Worm (Caenorhabditis elegans) whole organism, L3 larva: ENCODE measurements around the gene T07C4.3.
A peak's percentile ranks its signal among the peaks of the same experiment; 100 is the strongest.

Experiments used
- R02D3.7 ChIP-seq: fragments of 150-350 bp; optimal IDR thresholded peaks from 2 replicates; lab custom pipeline; 2014; ENCODE audit warnings: missing biosample characterization, missing genetic modification characterization
- aly-2 ChIP-seq: fragments of 150-350 bp; optimal IDR thresholded peaks from 2 replicates; lab custom pipeline; 2014; ENCODE audit warnings: missing biosample characterization, missing genetic modification characterization
- ama-1 ChIP-seq: fragments of 150-350 bp; optimal IDR thresholded peaks from 2 replicates; lab custom pipeline; 2018
- ceh-28 ChIP-seq: fragments of 150-350 bp; optimal IDR thresholded peaks from 2 replicates; lab custom pipeline; 2014; ENCODE audit warnings: missing biosample characterization, missing genetic modification reagents, missing genetic modification characterization
- daf-12 ChIP-seq: fragments of 150-350 bp; optimal IDR thresholded peaks from 2 replicates; lab custom pipeline; 2014; ENCODE audit warnings: missing biosample characterization, missing genetic modification reagents, missing genetic modification characterization
- egl-27 ChIP-seq: sonication (generic microtip); optimal IDR thresholded peaks from 4 replicates; lab custom pipeline; 2017; ENCODE audit warnings: missing biosample characterization, missing genetic modification reagents, missing genetic modification characterization
- egl-5 ChIP-seq: fragments of 150-350 bp; optimal IDR thresholded peaks from 2 replicates; lab custom pipeline; 2017; ENCODE audit warnings: missing biosample characterization, missing genetic modification reagents, missing genetic modification characterization, inconsistent platforms
- elt-1 ChIP-seq: fragments of 150-350 bp; optimal IDR thresholded peaks from 2 replicates; lab custom pipeline; 2014; ENCODE audit warnings: missing biosample characterization, missing genetic modification characterization
- elt-2 ChIP-seq: sonication (generic microtip); optimal IDR thresholded peaks from 2 replicates; lab custom pipeline; 2016; ENCODE audit warnings: missing genetic modification reagents, mild to moderate bottlenecking, missing genetic modification characterization, missing compliant biosample characterization
- elt-3 ChIP-seq, 3 experiments: fragments of 150-350 bp in 1 of 3; sonication (generic microtip) in 2 of 3; optimal IDR thresholded peaks; 2 replicates in 2 of 3; 4 replicates in 1 of 3; lab custom pipeline; 2014 to 2017; ENCODE audit warnings: missing biosample characterization in 3 of 3, missing genetic modification characterization in 3 of 3
- fkh-10 ChIP-seq: sonication (generic microtip); optimal IDR thresholded peaks from 2 replicates; lab custom pipeline; 2017; ENCODE audit warnings: missing biosample characterization, missing genetic modification reagents, missing genetic modification characterization
- jun-1 ChIP-seq: fragments of 150-350 bp; optimal IDR thresholded peaks from 2 replicates; lab custom pipeline; 2014; ENCODE audit warnings: missing biosample characterization, missing genetic modification reagents, missing genetic modification characterization
- lin-15B ChIP-seq: fragments of 150-350 bp; optimal IDR thresholded peaks from 2 replicates; lab custom pipeline; 2014; ENCODE audit warnings: missing biosample characterization, missing genetic modification characterization
- mdl-1 ChIP-seq: fragments of 150-350 bp; optimal IDR thresholded peaks from 2 replicates; lab custom pipeline; 2014; ENCODE audit warnings: missing biosample characterization, missing genetic modification characterization
- nfya-1 ChIP-seq: sonication (generic microtip); optimal IDR thresholded peaks from 2 replicates; lab custom pipeline; 2017; ENCODE audit warnings: missing genetic modification characterization, mild to moderate bottlenecking, missing compliant biosample characterization, antibody characterized with exemption, moderate library complexity; ENCODE audit not compliant: insufficient read depth
- nhr-12 ChIP-seq: fragments of 150-350 bp; optimal IDR thresholded peaks from 2 replicates; lab custom pipeline; 2014; ENCODE audit warnings: missing biosample characterization, missing genetic modification characterization
- nhr-23 ChIP-seq: fragments of 150-350 bp; optimal IDR thresholded peaks from 2 replicates; lab custom pipeline; 2014; ENCODE audit warnings: missing biosample characterization, missing genetic modification reagents, missing genetic modification characterization
- nhr-237 ChIP-seq: fragments of 150-350 bp; optimal IDR thresholded peaks from 2 replicates; lab custom pipeline; 2014; ENCODE audit warnings: missing biosample characterization, missing genetic modification characterization
- nhr-25 ChIP-seq: sonication (generic microtip); optimal IDR thresholded peaks from 2 replicates; lab custom pipeline; 2017; ENCODE audit warnings: missing biosample characterization, missing genetic modification characterization
- nhr-28 ChIP-seq: fragments of 150-350 bp; optimal IDR thresholded peaks from 2 replicates; lab custom pipeline; 2014; ENCODE audit warnings: missing biosample characterization, missing genetic modification characterization
- nhr-43 ChIP-seq: sonication (generic microtip); optimal IDR thresholded peaks from 2 replicates; lab custom pipeline; 2016; ENCODE audit warnings: mild to moderate bottlenecking, missing genetic modification characterization, missing compliant biosample characterization; ENCODE audit not compliant: poor library complexity, severe bottlenecking
- nhr-67 ChIP-seq: fragments of 150-350 bp; optimal IDR thresholded peaks from 2 replicates; lab custom pipeline; 2014; ENCODE audit warnings: missing biosample characterization, missing genetic modification characterization
- nhr-76 ChIP-seq: fragments of 150-350 bp; sonication (generic microtip); optimal IDR thresholded peaks from 5 replicates; lab custom pipeline; 2014; ENCODE audit warnings: missing biosample characterization, missing genetic modification characterization
- nhr-77 ChIP-seq: fragments of 150-350 bp; optimal IDR thresholded peaks from 2 replicates; lab custom pipeline; 2014; ENCODE audit warnings: missing biosample characterization, missing genetic modification characterization
- pqm-1 ChIP-seq: fragments of 150-350 bp; optimal IDR thresholded peaks from 2 replicates; lab custom pipeline; 2017; ENCODE audit warnings: missing biosample characterization, missing genetic modification characterization, inconsistent platforms
- sea-2 ChIP-seq: fragments of 150-350 bp; sonication (generic microtip); optimal IDR thresholded peaks from 4 replicates; lab custom pipeline; 2014; ENCODE audit warnings: missing biosample characterization, missing genetic modification reagents, missing genetic modification characterization
- skn-1 ChIP-seq: fragments of 150-350 bp; optimal IDR thresholded peaks from 2 replicates; lab custom pipeline; 2014; ENCODE audit warnings: missing biosample characterization, missing genetic modification characterization
- snpc-4 ChIP-seq: fragments of 150-350 bp; optimal IDR thresholded peaks from 2 replicates; lab custom pipeline; 2014; ENCODE audit warnings: missing biosample characterization, missing genetic modification characterization
- tbx-2 ChIP-seq: sonication (generic microtip); optimal IDR thresholded peaks from 2 replicates; lab custom pipeline; 2016; ENCODE audit warnings: mild to moderate bottlenecking, missing genetic modification characterization, missing compliant biosample characterization
- unc-39 ChIP-seq: sonication (generic microtip); optimal IDR thresholded peaks from 4 replicates; lab custom pipeline; 2017; ENCODE audit warnings: missing biosample characterization, missing genetic modification characterization
- zag-1 ChIP-seq: fragments of 150-350 bp; optimal IDR thresholded peaks from 2 replicates; lab custom pipeline; 2014; ENCODE audit warnings: missing biosample characterization, missing genetic modification characterization
- ztf-4 ChIP-seq: fragments of 150-350 bp; optimal IDR thresholded peaks from 2 replicates; lab custom pipeline; 2014; ENCODE audit warnings: missing biosample characterization, missing genetic modification characterization

T07C4.3 gene

ce11 chrIII:10335086-10335485 lies 16.9 kb upstream of the T07C4.3 start, which contains the start of gene ced-9:
ced-9 (plus strand) TSS chrIII:10335172.
- TF ChIP-seq unc-39 (tag; lab: Kevin White, UChicago) (no peak), nhr-67 (tag; lab: Kevin White, UChicago) (no peak), daf-12 (tag; lab: Kevin White, UChicago) (no peak), nhr-12 (tag; lab: Kevin White, UChicago) (no peak), nhr-43 (no peak)
- TF ChIP-seq, all 47 proteins: peak for 0

DNA sequence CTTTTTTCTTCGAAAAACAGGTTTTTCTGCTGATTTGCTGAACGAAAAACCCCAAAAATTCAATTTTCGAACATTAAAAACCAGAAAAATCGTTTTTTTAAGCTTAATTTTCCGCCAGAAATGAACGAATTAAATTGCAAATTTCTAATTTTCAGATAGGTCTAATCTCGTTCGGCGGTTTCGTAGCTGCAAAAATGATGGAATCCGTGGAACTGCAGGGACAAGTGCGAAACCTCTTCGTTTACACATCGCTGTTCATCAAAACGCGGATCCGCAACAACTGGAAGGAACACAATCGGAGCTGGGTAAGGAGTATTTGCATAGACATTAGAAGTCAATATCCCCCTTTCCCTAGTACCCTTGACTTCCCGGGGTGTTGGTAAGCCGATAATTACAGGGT lies 15.8 kb upstream of the T07C4.3 start:
- TF ChIP-seq fkh-10 (GFP tag; lab: Kevin White, UChicago), result no peak
- no peak for TF ChIP-seq nfya-1
- TF ChIP-seq egl-5 (tag; lab: Kevin White, UChicago), result no peak
- no peak for TF ChIP-seq nhr-77 (tag; lab: Kevin White, UChicago)
- no peak for TF ChIP-seq elt-3 (tag; optimal IDR thresholded peaks at IDR 0.05; lab: Kevin White, UChicago)
- TF ChIP-seq nhr-237 (tag; lab: Kevin White, UChicago), result no peak
- no peak for TF ChIP-seq lin-15B (tag; lab: Kevin White, UChicago)
- no peak for TF ChIP-seq ztf-4 (tag; lab: Kevin White, UChicago)
- TF ChIP-seq pqm-1 (tag; lab: Kevin White, UChicago), result no peak
- TF ChIP-seq tbx-2 (tag; lab: Kevin White, UChicago), result no peak
- TF ChIP-seq nhr-76 (tag; lab: Kevin White, UChicago), result no peak
- no peak for TF ChIP-seq egl-27 (tag; lab: Kevin White, UChicago)
- no peak for TF ChIP-seq R02D3.7 (tag; lab: Kevin White, UChicago)
- TF ChIP-seq nhr-12 (tag; lab: Kevin White, UChicago), result no peak
- no peak for TF ChIP-seq nhr-28 (tag; lab: Kevin White, UChicago)
- no peak for TF ChIP-seq unc-39 (tag; lab: Kevin White, UChicago)
- TF ChIP-seq snpc-4, result no peak

- no peak for TF ChIP-seq sea-2 (GFP tag; lab: Kevin White, UChicago)
- no peak for TF ChIP-seq tbx-2 (tag; lab: Kevin White, UChicago)
- peak; percentile 27 for TF ChIP-seq ceh-28
- no peak for TF ChIP-seq ztf-4 (tag; lab: Kevin White, UChicago)
- TF ChIP-seq nhr-23 (tag; lab: Kevin White, UChicago), result peak; percentile 27
- TF ChIP-seq jun-1 (tag; lab: Kevin White, UChicago), result peak; percentile 48
- no peak for TF ChIP-seq R02D3.7 (tag; lab: Kevin White, UChicago)
- TF ChIP-seq elt-1 (tag; lab: Kevin White, UChicago), result peak; percentile 43
- peak; percentile 61 for TF ChIP-seq nhr-43
- peak; percentile 51 for TF ChIP-seq nhr-25 (tag; lab: Kevin White, UChicago)
These were observed 14.3 kb upstream of the T07C4.3 start, which contains the start of gene ttr-15 for ce11 chrIII:10337508-10338166. ttr-15 (plus strand) TSS chrIII:10337847.

DNA sequence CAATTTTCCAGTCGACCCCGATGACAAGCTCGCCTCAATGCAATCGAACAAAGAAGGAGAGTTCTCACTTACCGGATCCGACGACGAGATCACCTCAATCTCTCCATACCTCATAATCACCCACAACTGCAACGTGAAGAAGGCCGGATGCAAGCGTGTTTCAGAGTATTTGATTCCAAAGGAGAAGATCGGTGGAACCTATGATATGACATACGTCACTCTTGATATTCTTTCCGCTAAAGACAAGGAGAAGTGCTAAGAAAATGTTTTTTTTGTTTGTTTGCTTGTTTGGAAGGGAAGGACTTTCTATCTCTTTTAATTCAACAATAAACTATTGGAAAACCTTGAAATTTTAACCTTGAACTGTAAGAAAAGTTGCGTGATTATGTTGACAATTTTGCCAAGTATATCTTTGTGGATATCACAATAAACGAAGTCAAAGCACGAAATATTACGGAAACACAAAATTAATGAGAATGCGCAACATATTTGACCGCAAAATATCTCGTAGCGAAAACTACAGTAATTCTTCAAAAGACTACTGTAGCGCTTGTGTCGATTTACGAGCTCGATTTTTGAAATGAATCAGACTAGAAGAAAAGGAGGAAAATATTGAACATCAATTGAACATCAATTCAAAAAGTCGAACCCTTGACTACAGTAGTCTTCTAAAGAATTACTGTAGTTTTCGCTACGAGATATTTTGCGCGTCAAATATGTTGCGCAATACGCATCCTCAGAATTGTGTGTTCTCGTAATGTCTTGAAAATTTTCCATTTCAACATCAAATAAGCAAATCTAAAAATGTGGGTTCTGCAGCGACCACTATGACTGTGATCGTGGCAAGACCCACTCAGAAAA lies 12.7 kb upstream of the T07C4.3 start:
- TF ChIP-seq ama-1 (lab: Kevin White, UChicago), result peak; percentile 66
- TF ChIP-seq elt-3 (tag; optimal IDR thresholded peaks at IDR 0.05; lab: Kevin White, UChicago), result no peak
- TF ChIP-seq R02D3.7 (tag; lab: Kevin White, UChicago), result peak; percentile 19
- no peak for TF ChIP-seq nhr-77 (tag; lab: Kevin White, UChicago)
- peak; percentile 39 for TF ChIP-seq nhr-25 (tag; lab: Kevin White, UChicago)
- TF ChIP-seq ceh-28, result peak; percentile 34
- TF ChIP-seq, all 47 proteins: peak for 4

DNA sequence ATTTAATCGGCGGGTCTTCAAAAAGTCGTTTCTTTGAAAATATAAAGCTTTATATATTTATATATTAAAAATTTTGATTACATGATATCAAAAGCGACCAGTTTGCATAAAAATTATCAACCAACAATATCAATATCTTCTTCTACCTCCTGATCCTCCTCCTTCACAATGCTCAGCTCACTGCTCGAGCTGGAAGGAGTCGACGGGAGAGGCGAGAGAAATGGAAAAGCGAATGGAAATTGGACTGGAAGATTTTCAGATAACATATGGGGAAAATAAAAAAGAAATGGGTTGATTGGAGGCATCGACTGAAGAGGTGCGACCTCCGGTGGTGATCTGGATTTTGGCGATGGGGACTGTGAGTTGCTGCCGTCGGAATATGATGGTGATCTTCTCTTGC lies 12.0 kb upstream of the T07C4.3 start:
- TF ChIP-seq nhr-76 (tag; lab: Kevin White, UChicago), result no peak
- no peak for TF ChIP-seq nhr-67 (tag; lab: Kevin White, UChicago)
- TF ChIP-seq zag-1 (tag; lab: Kevin White, UChicago), result no peak
- no peak for TF ChIP-seq aly-2 (tag; lab: Kevin White, UChicago)
- no peak for TF ChIP-seq ama-1 (lab: Kevin White, UChicago)
- TF ChIP-seq unc-39 (tag; lab: Kevin White, UChicago), result no peak
- no peak for TF ChIP-seq elt-2 (tag; lab: Kevin White, UChicago)
- no peak for TF ChIP-seq pqm-1 (tag; lab: Kevin White, UChicago)
- no peak for TF ChIP-seq nhr-23 (tag; lab: Kevin White, UChicago)
- no peak for TF ChIP-seq nhr-25 (tag; lab: Kevin White, UChicago)
- TF ChIP-seq mdl-1 (tag; lab: Kevin White, UChicago), result no peak
- no peak for TF ChIP-seq ceh-28
- TF ChIP-seq skn-1 (tag; lab: Kevin White, UChicago), result no peak
- TF ChIP-seq daf-12 (tag; lab: Kevin White, UChicago), result no peak
- TF ChIP-seq egl-27 (tag; lab: Kevin White, UChicago), result no peak
- no peak for TF ChIP-seq nhr-12 (tag; lab: Kevin White, UChicago)
